Fruit fly (Drosophila melanogaster) whole organism, embryonic: ENCODE data around the gene SLC5A11.

Source experiments
- Adf1 ChIP-seq: fragments of 200-800 bp; sonication (Bioruptor generic); IDR thresholded peaks from 2 replicates; pipeline ENCODE4 v1.3.6; 2022; ENCODE audit warnings: missing biosample characterization, missing genetic modification characterization
- Aef1 ChIP-seq: fragments of 200-800 bp; sonication (Bioruptor generic); IDR thresholded peaks from 3 replicates; pipeline ENCODE4 v1.3.6; 2022; ENCODE audit warnings: missing biosample characterization, missing genetic modification characterization
- Asciz ChIP-seq: fragments of 200-800 bp; sonication (Bioruptor generic); optimal IDR thresholded peaks from 2 replicates; lab custom pipeline; 2017; ENCODE audit warnings: missing biosample characterization, mild to moderate bottlenecking, missing genetic modification characterization, missing genetic modification reagents
- Awh ChIP-seq: fragments of 200-800 bp; sonication (Bioruptor generic); IDR thresholded peaks from 2 replicates; pipeline ENCODE4, ENCODE4 v1.3.6; 2022; ENCODE audit warnings: missing biosample characterization, missing genetic modification characterization
- BEAF-32 ChIP-seq: fragments of 200-800 bp; sonication (Bioruptor generic); optimal IDR thresholded peaks from 3 replicates; lab custom pipeline; 2017; ENCODE audit warnings: missing biosample characterization, missing genetic modification characterization, mild to moderate bottlenecking, moderate library complexity, missing genetic modification reagents
- Bdp1 ChIP-seq: fragments of 200-800 bp; sonication (Bioruptor generic); optimal IDR thresholded peaks from 3 replicates; lab custom pipeline; 2016; ENCODE audit warnings: missing biosample characterization, missing genetic modification characterization
- CG11085 ChIP-seq: fragments of 200-800 bp; sonication (Bioruptor generic); IDR thresholded peaks from 2 replicates; pipeline ENCODE4 v1.3.6; 2022; ENCODE audit warnings: missing biosample characterization, missing genetic modification characterization
- CG11398 ChIP-seq: fragments of 200-800 bp; sonication (Bioruptor generic); optimal IDR thresholded peaks from 2 replicates; lab custom pipeline; 2016; ENCODE audit warnings: missing biosample characterization, missing genetic modification characterization
- CG11560 ChIP-seq: fragments of 200-800 bp; sonication (Bioruptor generic); IDR thresholded peaks from 3 replicates; pipeline ENCODE4 v1.3.6; 2022; ENCODE audit warnings: missing biosample characterization, missing genetic modification characterization
- CG12071 ChIP-seq: fragments of 200-800 bp; sonication (Bioruptor generic); optimal IDR thresholded peaks from 3 replicates; lab custom pipeline; 2018; ENCODE audit warnings: missing biosample characterization, mild to moderate bottlenecking, missing genetic modification characterization
- CG12659 ChIP-seq: fragments of 200-800 bp; sonication (Bioruptor generic); optimal IDR thresholded peaks from 3 replicates; lab custom pipeline; 2017; ENCODE audit warnings: mild to moderate bottlenecking, missing biosample characterization, missing genetic modification reagents, missing genetic modification characterization
- CG14050 ChIP-seq: fragments of 200-800 bp; sonication (Bioruptor generic); IDR thresholded peaks from 3 replicates; pipeline ENCODE4 v1.3.6; 2022; ENCODE audit warnings: missing biosample characterization, missing genetic modification characterization
- CG1647 ChIP-seq: fragments of 200-800 bp; sonication (Bioruptor generic); optimal IDR thresholded peaks from 3 replicates; lab custom pipeline; 2016; ENCODE audit warnings: missing biosample characterization, missing genetic modification characterization
- CG17612 ChIP-seq: fragments of 200-800 bp; sonication (Bioruptor generic); IDR thresholded peaks from 2 replicates; pipeline ENCODE4 v1.3.6; 2022; ENCODE audit warnings: missing biosample characterization, missing genetic modification characterization
- CG17802 ChIP-seq: fragments of 200-800 bp; sonication (Bioruptor generic); optimal IDR thresholded peaks from 2 replicates; lab custom pipeline; 2018; ENCODE audit warnings: missing biosample characterization, mild to moderate bottlenecking, missing genetic modification characterization, moderate library complexity
- CG18764 ChIP-seq: fragments of 200-800 bp; sonication (Bioruptor generic); optimal IDR thresholded peaks from 3 replicates; lab custom pipeline; 2016; ENCODE audit warnings: missing biosample characterization, missing genetic modification characterization
- CG2120 ChIP-seq: fragments of 200-800 bp; sonication (Bioruptor generic); optimal IDR thresholded peaks from 3 replicates; lab custom pipeline; 2016; ENCODE audit warnings: missing biosample characterization, missing genetic modification characterization
- CG2199 ChIP-seq: fragments of 200-800 bp; sonication (Bioruptor generic); IDR thresholded peaks from 3 replicates; pipeline ENCODE4 v1.3.6; 2022; ENCODE audit warnings: missing biosample characterization, missing genetic modification characterization
- CG31365 ChIP-seq: fragments of 200-800 bp; sonication (Bioruptor generic); optimal IDR thresholded peaks from 2 replicates; lab custom pipeline; 2018; ENCODE audit warnings: missing biosample characterization, mild to moderate bottlenecking, missing genetic modification characterization
- CG34224 ChIP-seq: fragments of 200-800 bp; sonication (Bioruptor generic); IDR thresholded peaks from 3 replicates; pipeline ENCODE4 v1.3.6; 2022; ENCODE audit warnings: missing biosample characterization, missing genetic modification characterization; ENCODE audit not compliant: partially characterized antibody
- CG34376 ChIP-seq: fragments of 200-800 bp; sonication (Bioruptor generic); optimal IDR thresholded peaks from 2 replicates; lab custom pipeline; 2018; ENCODE audit warnings: missing biosample characterization, mild to moderate bottlenecking, missing genetic modification characterization
- CG4730 ChIP-seq: fragments of 200-800 bp; sonication (Bioruptor generic); IDR thresholded peaks from 2 replicates; pipeline ENCODE4 v1.3.6; 2022; ENCODE audit warnings: missing biosample characterization, missing genetic modification characterization
- CG5180 ChIP-seq: fragments of 200-800 bp; sonication (Bioruptor generic); optimal IDR thresholded peaks from 3 replicates; lab custom pipeline; 2017; ENCODE audit warnings: missing biosample characterization, missing genetic modification characterization, mild to moderate bottlenecking, moderate library complexity, missing genetic modification reagents
- CG5245 ChIP-seq: fragments of 200-800 bp; sonication (Bioruptor generic); optimal IDR thresholded peaks from 3 replicates; lab custom pipeline; 2016; ENCODE audit warnings: missing biosample characterization, missing genetic modification characterization
- CG8281 ChIP-seq: fragments of 200-800 bp; sonication (Bioruptor generic); optimal IDR thresholded peaks from 2 replicates; lab custom pipeline; 2018; ENCODE audit warnings: missing biosample characterization, mild to moderate bottlenecking, missing genetic modification characterization, moderate library complexity
- CG8359 ChIP-seq: fragments of 200-800 bp; sonication (Bioruptor generic); optimal IDR thresholded peaks from 2 replicates; lab custom pipeline; 2017; ENCODE audit warnings: missing biosample characterization, mild to moderate bottlenecking, missing genetic modification characterization, borderline replicate concordance
- CG8924 ChIP-seq: fragments of 200-800 bp; optimal IDR thresholded peaks from 3 replicates; lab custom pipeline; 2019; ENCODE audit warnings: missing biosample characterization, mild to moderate bottlenecking, missing genetic modification characterization, moderate library complexity
- CG9797 ChIP-seq: fragments of 200-800 bp; sonication (Bioruptor generic); optimal IDR thresholded peaks from 3 replicates; lab custom pipeline; 2018; ENCODE audit warnings: missing biosample characterization, mild to moderate bottlenecking, missing genetic modification characterization
- CG9876 ChIP-seq: fragments of 200-800 bp; sonication (Bioruptor generic); optimal IDR thresholded peaks from 2 replicates; lab custom pipeline; 2016; ENCODE audit warnings: missing biosample characterization, missing genetic modification characterization
- CG9932 ChIP-seq: fragments of 200-800 bp; sonication (Bioruptor generic); IDR thresholded peaks from 2 replicates; pipeline ENCODE4 v1.3.6; 2022; ENCODE audit warnings: missing biosample characterization, missing genetic modification characterization
- D19A ChIP-seq: fragments of 200-800 bp; optimal IDR thresholded peaks from 3 replicates; lab custom pipeline; 2019; ENCODE audit warnings: missing biosample characterization, mild to moderate bottlenecking, missing genetic modification characterization, moderate library complexity
- Dad ChIP-seq: fragments of 200-800 bp; sonication (Bioruptor generic); optimal IDR thresholded peaks from 3 replicates; lab custom pipeline; 2016; ENCODE audit warnings: missing biosample characterization, missing genetic modification characterization
- ERR ChIP-seq: fragments of 200-800 bp; sonication (Bioruptor generic); optimal IDR thresholded peaks from 2 replicates; lab custom pipeline; 2016; ENCODE audit warnings: missing biosample characterization, missing genetic modification characterization
- Eip74EF ChIP-seq, 2 experiments: fragments of 200-800 bp in 1 of 2; fragments of >200 bp in 1 of 2; sonication (Bioruptor generic) in 1 of 2; optimal IDR thresholded peaks; 2 replicates each; lab custom pipeline; 2017 to 2019; ENCODE audit warnings: missing biosample characterization in 2 of 2, missing genetic modification characterization in 2 of 2, mild to moderate bottlenecking in 1 of 2, moderate library complexity in 1 of 2
- Lpt ChIP-seq: fragments of >200 bp; optimal IDR thresholded peaks from 2 replicates; lab custom pipeline; 2018; ENCODE audit warnings: missing biosample characterization, missing genetic modification characterization
- NK7.1 ChIP-seq: fragments of 200-800 bp; sonication (Bioruptor generic); optimal IDR thresholded peaks from 3 replicates; lab custom pipeline; 2016; ENCODE audit warnings: missing biosample characterization, missing genetic modification characterization
- Ssrp ChIP-seq: fragments of 200-800 bp; sonication (Bioruptor generic); optimal IDR thresholded peaks from 2 replicates; lab custom pipeline; 2018; ENCODE audit warnings: missing biosample characterization, mild to moderate bottlenecking, missing genetic modification characterization, moderate library complexity
- ase ChIP-seq: fragments of 200-800 bp; sonication (Bioruptor generic); IDR thresholded peaks from 3 replicates; pipeline ENCODE4 v1.3.6; 2022; ENCODE audit warnings: missing biosample characterization, missing genetic modification characterization
- btn ChIP-seq: fragments of 200-800 bp; sonication (Bioruptor generic); optimal IDR thresholded peaks from 2 replicates; lab custom pipeline; 2016; ENCODE audit warnings: missing biosample characterization, missing genetic modification characterization
- caup ChIP-seq: fragments of 200-800 bp; sonication (Bioruptor generic); optimal IDR thresholded peaks from 3 replicates; lab custom pipeline; 2017; ENCODE audit warnings: missing biosample characterization, mild to moderate bottlenecking, missing genetic modification characterization, moderate library complexity; ENCODE audit not compliant: severe bottlenecking
- dm ChIP-seq: fragments of 200-800 bp; sonication (Bioruptor generic); optimal IDR thresholded peaks from 3 replicates; lab custom pipeline; 2016; ENCODE audit warnings: missing biosample characterization, missing genetic modification characterization
- en ChIP-seq: fragments of 200-800 bp; sonication (Bioruptor generic); optimal IDR thresholded peaks from 2 replicates; lab custom pipeline; 2016; ENCODE audit warnings: missing biosample characterization, missing genetic modification characterization
- fru ChIP-seq: fragments of >200 bp; optimal IDR thresholded peaks from 2 replicates; lab custom pipeline; 2017
- kni ChIP-seq: fragments of 200-800 bp; sonication (Bioruptor generic); optimal IDR thresholded peaks from 3 replicates; lab custom pipeline; 2017; ENCODE audit warnings: mild to moderate bottlenecking, missing biosample characterization, missing genetic modification reagents, missing genetic modification characterization
- knrl ChIP-seq: fragments of 200-800 bp; sonication (Bioruptor generic); IDR thresholded peaks from 3 replicates; pipeline ENCODE4 v1.3.6; 2022; ENCODE audit warnings: missing biosample characterization, missing genetic modification characterization; ENCODE audit not compliant: partially characterized antibody
- lmd ChIP-seq: fragments of 200-800 bp; sonication (Bioruptor generic); IDR thresholded peaks from 2 replicates; pipeline ENCODE4 v1.3.6; 2022; ENCODE audit warnings: missing biosample characterization, missing genetic modification characterization
- nom ChIP-seq: fragments of 200-800 bp; sonication (Bioruptor generic); optimal IDR thresholded peaks from 2 replicates; lab custom pipeline; 2017; ENCODE audit warnings: missing biosample characterization, missing genetic modification characterization, mild to moderate bottlenecking, moderate library complexity, missing genetic modification reagents
- pros ChIP-seq: fragments of 200-800 bp; sonication (Bioruptor generic); optimal IDR thresholded peaks from 3 replicates; lab custom pipeline; 2019; ENCODE audit warnings: missing biosample characterization, mild to moderate bottlenecking, missing genetic modification characterization, moderate library complexity
- sd ChIP-seq: fragments of 200-800 bp; sonication (Bioruptor generic); optimal IDR thresholded peaks from 3 replicates; lab custom pipeline; 2018; ENCODE audit warnings: missing biosample characterization, mild to moderate bottlenecking, missing genetic modification characterization, moderate library complexity
- tap ChIP-seq: fragments of 200-800 bp; optimal IDR thresholded peaks from 3 replicates; lab custom pipeline; 2019; ENCODE audit warnings: missing biosample characterization, mild to moderate bottlenecking, missing genetic modification characterization, moderate library complexity
- unpg ChIP-seq: fragments of 200-800 bp; sonication (Bioruptor generic); optimal IDR thresholded peaks from 3 replicates; lab custom pipeline; 2018; ENCODE audit warnings: missing biosample characterization, mild to moderate bottlenecking, missing genetic modification characterization, moderate library complexity

The SLC5A11 gene

DNA sequence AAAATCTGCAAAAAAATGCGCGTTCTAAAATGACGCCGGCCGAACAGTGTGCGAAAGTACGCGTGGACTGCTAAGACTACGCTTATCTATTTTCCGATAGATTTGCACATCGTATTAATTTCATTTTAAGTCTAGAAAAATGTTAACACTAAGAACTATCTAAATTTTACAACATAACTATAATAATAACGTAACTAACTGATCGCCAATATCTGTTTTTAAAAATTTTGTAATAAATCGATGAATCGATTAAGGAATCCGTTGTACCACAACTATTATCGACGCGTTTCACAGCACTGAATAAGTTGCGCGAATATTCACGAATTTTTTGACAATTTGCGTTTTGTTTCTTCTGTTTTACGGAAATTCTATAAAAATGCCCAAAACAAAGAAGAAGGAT is 6.1 kb upstream of the SLC5A11 start, which contains the start of gene Ssb-c31a (continued):
- TF ChIP-seq tap (no peak), CG5180 (no peak), unpg (GFP tag; lab: Kevin White, UChicago) (peak; percentile 38), Asciz (no peak), CG1647 (GFP tag; lab: Kevin White, UChicago) (peak; percentile 44), CG9876 (GFP tag; lab: Kevin White, UChicago) (no peak), ERR (peak; percentile 4), NK7.1 (GFP tag; lab: Kevin White, UChicago) (no peak), lmd (GFP tag; lab: Robert Waterston, UW) (no peak), CG18764 (GFP tag; lab: Kevin White, UChicago) (peak; percentile 60), CG17802 (tag; lab: Kevin White, UChicago) (no peak), Aef1 (GFP tag; lab: Robert Waterston, UW) (0 out of 3 replicates have a peak, but pooled peaks have one; percentile 14), Lpt (no peak), kni (GFP tag; lab: Kevin White, UChicago) (no peak), BEAF-32 (GFP tag; lab: Kevin White, UChicago) (peak; percentile 85), pros (GFP tag; lab: Kevin White, UChicago) (no peak), CG11085 (GFP tag; lab: Robert Waterston, UW) (no peak), knrl (GFP tag; lab: Robert Waterston, UW) (peak; percentile 82), caup (peak; percentile 47), CG9932 (GFP tag; lab: Robert Waterston, UW) (peak; percentile 81), CG34224 (GFP tag; lab: Robert Waterston, UW) (peak; percentile 77), en (GFP tag; lab: Kevin White, UChicago) (no peak), CG5245 (GFP tag; lab: Kevin White, UChicago) (no peak), sd (peak; percentile 61), CG8924 (tag; lab: Kevin White, UChicago) (peak; percentile 23), Awh (GFP tag; lab: Robert Waterston, UW) (no peak), Eip74EF (GFP tag; optimal IDR thresholded peaks at IDR 0.05; lab: Kevin White, UChicago) (no peak), CG9797 (GFP tag; lab: Kevin White, UChicago) (peak; percentile 15), CG11398 (GFP tag; lab: Kevin White, UChicago) (no peak), Adf1 (GFP tag; lab: Robert Waterston, UW) (peak; percentile 15; the same call in 1 of the 2 replicates), CG4730 (no peak), CG12071 (no peak), CG34376 (GFP tag; lab: Kevin White, UChicago) (peak; percentile 64), CG14050 (GFP tag; lab: Robert Waterston, UW) (no peak), CG11560 (tag; lab: Robert Waterston, UW) (no peak), Bdp1 (no peak), Ssrp (tag; lab: Kevin White, UChicago) (peak; percentile 15), nom (peak; percentile 35), CG31365 (tag; lab: Kevin White, UChicago) (no peak), CG2120 (GFP tag; lab: Kevin White, UChicago) (peak; percentile 80), CG12659 (peak; percentile 73), dm (GFP tag; lab: Kevin White, UChicago) (peak; percentile 20), CG8281 (tag; lab: Kevin White, UChicago) (no peak), CG8359 (no peak), CG17612 (GFP tag; lab: Robert Waterston, UW) (no peak), ase (GFP tag; lab: Robert Waterston, UW) (no peak), fru (lab: Kevin White, UChicago) (no peak), Dad (GFP tag; lab: Kevin White, UChicago) (peak; percentile 57), btn (GFP tag; lab: Kevin White, UChicago) (no peak), CG2199 (GFP tag; lab: Robert Waterston, UW) (no peak), D19A (tag; lab: Kevin White, UChicago) (no peak)
